Worm (Caenorhabditis elegans): ENCODE measurements around the gene C39E9.12.

C39E9.12 gene

DNA sequence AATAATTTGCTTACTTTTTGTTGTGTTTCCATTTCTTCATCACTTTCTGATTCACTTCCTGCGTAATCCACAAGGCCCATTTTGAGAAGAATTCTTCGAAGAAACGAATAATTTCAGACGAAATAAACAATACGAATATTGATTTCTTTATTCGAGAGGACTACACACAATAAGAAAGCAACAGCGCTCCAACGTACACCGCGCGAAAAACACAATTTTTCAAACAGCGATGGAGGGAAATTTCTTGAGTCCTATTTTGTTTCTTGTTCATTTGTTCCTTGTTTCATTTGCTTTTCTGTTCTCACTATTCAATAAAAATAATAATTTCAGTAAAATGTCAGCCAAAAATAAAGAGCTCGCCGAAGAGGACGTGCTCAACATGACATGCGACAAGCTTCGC lies at the start of gene C39E9.12, which contains the start of gene prcc-1:
Gene C39E9.12 (plus strand): TSS at position 331 of the 400 bp plus-strand sequence.
Gene prcc-1 (minus strand): TSS at position 119 of the 400 bp plus-strand sequence.
- TF ChIP-seq unc-62 (GFP tag; optimal IDR thresholded peaks at IDR 0.05): no peak

DNA sequence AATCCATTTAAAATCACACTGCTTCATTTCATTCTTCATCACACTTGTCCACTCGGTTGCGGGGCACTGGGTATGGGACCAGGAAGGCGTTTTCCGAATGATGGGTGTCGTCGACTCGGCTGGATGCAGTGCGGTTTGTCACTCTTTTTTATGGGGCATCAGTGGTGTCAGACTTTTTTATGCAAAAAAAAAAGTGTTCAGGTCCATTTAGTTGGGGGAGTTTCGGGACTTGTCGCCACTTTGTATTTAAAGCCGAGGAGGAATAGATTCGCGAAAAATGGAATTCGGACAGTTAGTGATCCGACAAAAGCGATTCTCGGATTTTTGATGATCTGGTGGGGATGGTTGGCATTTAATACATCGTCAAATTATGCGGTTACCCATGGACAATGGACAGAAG lies 48.8 kb upstream of the C39E9.12 start:
- no peak for TF ChIP-seq unc-62 (GFP tag; optimal IDR thresholded peaks at IDR 0.05)

DNA sequence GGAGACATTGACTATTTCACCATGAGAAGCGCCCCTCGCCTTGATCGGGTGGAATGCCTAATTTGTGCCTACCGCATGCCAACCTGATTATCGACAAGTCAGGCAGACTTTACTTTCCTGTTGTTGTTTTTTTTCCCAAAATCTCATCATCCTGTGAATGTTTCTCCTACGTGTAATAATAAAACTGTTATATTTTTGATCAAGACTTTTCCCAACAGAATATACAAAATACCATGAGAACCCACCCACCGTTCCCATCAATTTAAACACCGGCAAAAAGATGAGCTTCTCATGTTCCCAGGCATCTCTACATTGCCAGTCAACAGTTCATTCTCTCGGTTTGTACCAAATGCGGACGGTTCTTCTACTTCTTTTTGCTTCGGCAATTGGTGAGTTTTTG lies 47.0 kb upstream of the C39E9.12 start, which contains the start of gene scl-9:
Gene scl-9 (plus strand): TSS at position 301 of the 400 bp plus-strand sequence.
- TF ChIP-seq unc-62 (GFP tag; optimal IDR thresholded peaks at IDR 0.05): no peak

DNA sequence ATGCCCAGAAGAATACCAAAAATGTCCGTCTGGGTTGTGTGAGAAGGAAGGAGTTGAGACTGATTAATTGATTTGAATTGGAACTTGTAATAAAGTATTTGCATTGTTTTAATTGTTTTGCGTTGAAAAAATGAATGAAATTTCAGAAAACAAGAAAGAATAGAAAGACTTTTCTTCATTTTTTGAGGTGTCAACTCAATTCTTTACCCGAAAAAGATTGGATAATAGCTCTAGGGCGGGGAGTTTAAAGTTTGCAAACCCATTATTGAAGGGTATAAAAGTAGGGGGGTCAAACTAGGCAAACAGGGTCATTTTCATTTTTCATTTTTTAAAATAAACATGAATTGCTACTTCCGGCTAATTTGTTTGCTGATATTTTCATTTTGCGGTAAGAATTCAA lies 45.6 kb upstream of the C39E9.12 start, which contains the start of gene scl-10:
Gene scl-10 (plus strand): TSS at position 301 of the 400 bp plus-strand sequence.
- TF ChIP-seq unc-62 (GFP tag; optimal IDR thresholded peaks at IDR 0.05): no peak

DNA sequence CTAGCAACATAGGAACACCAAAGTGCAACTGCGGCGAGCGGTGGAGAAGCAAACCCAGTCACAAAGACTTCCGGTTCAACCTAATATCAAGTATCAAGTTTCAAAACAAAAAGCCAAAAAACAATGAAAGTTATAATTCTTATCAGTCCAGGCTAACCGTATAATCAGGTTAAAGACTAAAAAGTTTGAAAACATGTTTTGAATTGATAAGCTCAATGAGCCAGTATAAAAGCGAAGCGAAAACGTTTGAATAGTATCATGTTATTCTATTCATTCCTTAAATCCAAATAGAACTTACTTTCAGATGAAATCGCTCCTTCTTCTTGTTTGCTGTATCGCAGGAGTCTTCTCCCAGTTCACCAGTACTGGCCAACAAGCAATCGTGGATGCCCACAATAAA lies 42.7 kb upstream of the C39E9.12 start, which contains the start of gene scl-11:
Gene scl-11 (plus strand): TSS at position 301 of the 400 bp plus-strand sequence.
- no peak for TF ChIP-seq unc-62 (GFP tag; optimal IDR thresholded peaks at IDR 0.05)

DNA sequence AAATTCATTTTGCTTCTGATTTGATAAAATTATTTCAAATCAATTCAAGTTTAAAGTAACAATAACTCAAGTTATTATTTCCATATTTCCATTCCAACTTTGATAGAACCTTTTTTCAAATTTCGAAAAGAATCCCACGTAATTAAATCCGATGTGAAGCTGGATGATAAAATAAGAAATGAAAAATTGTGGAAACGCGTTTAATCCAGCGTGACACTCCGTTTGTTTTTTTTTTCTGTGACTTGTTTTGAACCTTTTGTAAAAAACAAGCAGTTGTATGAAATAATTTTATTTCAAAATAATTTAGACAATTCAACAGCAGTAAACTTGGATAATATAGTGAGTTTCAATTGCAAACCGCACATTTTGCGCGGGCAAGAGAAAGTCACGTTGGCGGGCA lies 41.2 kb upstream of the C39E9.12 start, which contains the start of gene F49E11.7:
Gene F49E11.7 (plus strand): TSS at position 301 of the 400 bp plus-strand sequence.
- no peak for TF ChIP-seq unc-62 (GFP tag; optimal IDR thresholded peaks at IDR 0.05)

DNA sequence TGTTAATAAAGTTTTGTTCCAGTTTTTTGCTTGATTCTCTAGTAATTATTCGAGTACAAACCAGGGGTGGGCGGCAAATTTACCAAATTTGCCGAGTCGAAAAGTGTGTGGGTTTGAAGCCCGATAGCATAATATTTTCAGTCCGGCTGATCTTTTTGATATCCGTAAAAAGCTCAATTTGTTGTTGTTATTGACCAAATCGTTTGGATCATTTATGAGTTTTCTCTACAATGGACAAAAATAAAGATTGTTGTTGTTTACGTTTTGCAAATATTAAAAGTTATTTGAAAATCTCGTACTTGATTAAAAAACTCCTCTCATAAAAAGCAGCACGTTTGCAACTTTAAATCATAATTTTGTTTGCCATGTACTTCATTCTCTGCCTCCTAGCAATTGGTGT lies 37.8 kb upstream of the C39E9.12 start, which contains the start of gene scl-1:
Gene scl-1 (plus strand): TSS at position 301 of the 400 bp plus-strand sequence.
- no peak for TF ChIP-seq unc-62 (GFP tag; optimal IDR thresholded peaks at IDR 0.05)

DNA sequence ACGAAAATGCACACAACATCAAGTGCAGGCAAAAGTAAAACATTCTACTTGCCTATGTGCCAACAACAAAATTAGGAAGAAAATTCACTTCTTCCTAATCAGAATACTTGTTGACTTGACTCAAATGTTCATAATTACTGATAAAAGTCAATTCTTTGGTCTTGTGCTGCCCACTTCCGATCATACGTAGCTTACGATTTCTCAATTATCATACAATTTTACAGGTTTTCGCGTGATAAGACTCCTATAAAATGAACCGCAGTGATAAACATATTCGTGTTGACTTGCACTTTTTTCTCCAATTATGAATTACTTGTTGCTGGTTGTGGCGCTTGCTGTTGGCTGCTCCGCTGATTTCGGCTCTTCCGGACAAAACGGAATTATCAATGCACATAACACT lies 36.4 kb upstream of the C39E9.12 start, which contains the start of gene scl-2:
Gene scl-2 (plus strand): TSS at position 293 of the 400 bp plus-strand sequence.
- TF ChIP-seq unc-62 (GFP tag; optimal IDR thresholded peaks at IDR 0.05): no peak

DNA sequence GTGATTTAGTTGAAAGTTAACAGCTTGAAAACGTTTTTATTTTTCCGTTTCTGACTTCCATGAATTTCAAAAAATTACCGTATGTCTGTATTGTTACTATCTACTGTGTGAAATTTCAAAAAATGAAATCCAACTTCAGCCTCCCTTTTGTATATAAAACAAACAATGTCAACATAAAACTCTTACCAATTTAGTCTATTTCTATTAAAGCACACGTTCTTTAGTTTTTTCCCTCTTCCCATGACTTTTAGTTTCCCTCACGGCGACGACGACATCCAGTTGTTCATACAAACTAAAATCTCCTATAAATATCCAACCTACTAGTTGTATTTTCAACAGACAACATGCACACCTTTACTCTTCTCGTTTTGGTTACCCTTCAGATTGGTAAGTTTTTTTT lies 34.5 kb upstream of the C39E9.12 start, which contains the start of gene scl-3:
Gene scl-3 (plus strand): TSS at position 301 of the 400 bp plus-strand sequence.
- no peak for TF ChIP-seq unc-62 (GFP tag; optimal IDR thresholded peaks at IDR 0.05)

DNA sequence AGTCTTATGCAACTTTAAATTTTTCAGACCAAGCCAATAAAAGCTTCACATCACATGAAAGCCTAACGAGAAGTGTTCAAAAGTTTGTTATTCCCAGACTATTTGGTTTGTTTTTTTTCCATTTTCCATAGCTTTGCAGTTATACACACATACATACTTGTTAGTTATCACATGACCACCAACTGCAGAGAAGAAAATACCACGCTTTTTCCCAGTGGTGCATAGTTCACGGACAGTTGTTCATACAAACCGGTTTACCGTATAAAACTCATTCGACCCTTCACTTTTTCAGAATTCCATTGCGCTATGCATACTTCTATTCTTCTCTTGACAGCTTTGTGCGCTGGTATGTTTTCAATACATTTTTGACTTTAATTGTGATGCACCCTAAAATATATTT lies 30.1 kb upstream of the C39E9.12 start, which contains the start of gene scl-5:
Gene scl-5 (plus strand): TSS at position 301 of the 400 bp plus-strand sequence.
- TF ChIP-seq unc-62 (GFP tag; optimal IDR thresholded peaks at IDR 0.05): no peak

DNA sequence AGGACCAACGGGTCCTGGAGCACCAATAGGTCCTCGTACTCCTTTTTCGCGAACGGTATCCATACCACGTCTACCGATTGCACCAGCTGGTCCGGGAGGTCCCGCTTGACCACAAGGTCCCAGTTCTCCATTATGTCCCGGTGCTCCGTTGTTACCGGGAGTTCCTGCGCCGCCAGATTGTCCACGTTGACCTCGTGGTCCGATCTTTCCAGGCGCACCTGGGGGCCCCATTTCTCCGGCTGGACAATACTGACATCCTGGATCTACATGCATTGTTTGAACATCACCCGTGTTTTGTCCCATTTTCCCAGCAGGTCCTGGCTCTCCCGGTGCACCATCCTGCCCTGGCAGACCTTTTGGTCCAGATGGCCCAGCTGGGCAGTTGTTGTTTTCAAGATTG lies 27.8 kb upstream of the C39E9.12 start:
- no peak for TF ChIP-seq unc-62 (GFP tag; optimal IDR thresholded peaks at IDR 0.05)

DNA sequence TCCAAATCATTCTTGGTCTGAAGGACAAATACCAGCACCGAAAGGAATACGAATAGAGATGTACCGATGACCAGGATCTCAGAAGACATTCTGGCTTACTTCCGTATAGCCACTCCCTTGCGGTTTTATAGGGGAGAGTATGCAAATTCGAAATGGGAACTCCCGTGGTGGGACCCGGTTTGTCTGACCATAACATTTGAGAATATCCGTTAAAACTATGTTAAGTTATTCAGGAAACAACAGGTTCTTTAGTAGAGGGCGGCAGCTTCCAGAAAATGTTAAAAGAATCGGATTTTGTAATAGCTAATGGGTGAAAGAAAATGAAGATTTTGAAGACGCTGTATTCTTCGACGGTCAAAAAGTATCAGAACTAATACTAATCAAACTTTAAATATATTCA lies 26.6 kb upstream of the C39E9.12 start, which contains the start of gene col-131:
Gene col-131 (minus strand): TSS at position 101 of the 400 bp plus-strand sequence.
- TF ChIP-seq unc-62 (GFP tag; optimal IDR thresholded peaks at IDR 0.05): no peak

DNA sequence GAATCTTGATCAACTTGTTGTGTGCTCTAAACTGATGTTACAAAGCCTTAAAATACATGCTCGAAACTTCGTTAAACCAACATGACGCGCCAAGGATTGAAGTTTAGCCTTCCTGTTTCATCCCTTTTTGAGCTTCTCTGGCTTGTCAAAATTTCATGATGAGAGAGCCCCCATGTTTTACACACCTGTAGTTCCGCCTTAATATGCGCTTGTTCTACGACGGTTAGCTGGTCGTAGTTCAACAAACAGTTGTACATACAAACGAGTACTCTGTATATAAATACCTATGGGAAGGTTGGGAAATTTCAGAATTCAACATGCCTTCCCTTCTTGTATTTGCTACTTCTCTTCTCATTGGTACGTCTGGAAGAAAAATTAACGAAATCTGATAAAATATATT lies 25.4 kb upstream of the C39E9.12 start, which contains the start of gene scl-6:
Gene scl-6 (plus strand): TSS at position 301 of the 400 bp plus-strand sequence.
- TF ChIP-seq unc-62 (GFP tag; optimal IDR thresholded peaks at IDR 0.05): no peak

DNA sequence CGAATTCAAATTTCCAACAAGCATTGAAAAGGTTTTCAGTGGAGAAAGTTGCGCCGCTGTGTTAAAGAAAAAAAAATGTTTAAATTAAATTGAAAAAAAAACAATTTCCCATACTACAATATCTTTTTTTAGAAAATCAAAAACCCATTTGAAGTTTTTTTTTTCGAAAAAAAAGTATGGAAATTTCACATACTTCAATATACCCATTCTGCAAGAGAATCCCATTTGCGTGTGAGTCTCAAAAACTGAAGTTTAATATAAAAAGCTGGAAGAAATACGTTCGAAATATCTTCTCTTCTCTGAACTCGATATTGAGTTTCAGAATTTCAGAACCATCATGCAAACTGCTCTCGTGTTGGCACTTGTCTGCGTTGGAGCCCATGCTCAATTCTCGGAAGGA lies 23.7 kb upstream of the C39E9.12 start, which contains the start of gene scl-7:
Gene scl-7 (plus strand): TSS at position 301 of the 400 bp plus-strand sequence.
- TF ChIP-seq unc-62 (GFP tag; optimal IDR thresholded peaks at IDR 0.05): no peak

DNA sequence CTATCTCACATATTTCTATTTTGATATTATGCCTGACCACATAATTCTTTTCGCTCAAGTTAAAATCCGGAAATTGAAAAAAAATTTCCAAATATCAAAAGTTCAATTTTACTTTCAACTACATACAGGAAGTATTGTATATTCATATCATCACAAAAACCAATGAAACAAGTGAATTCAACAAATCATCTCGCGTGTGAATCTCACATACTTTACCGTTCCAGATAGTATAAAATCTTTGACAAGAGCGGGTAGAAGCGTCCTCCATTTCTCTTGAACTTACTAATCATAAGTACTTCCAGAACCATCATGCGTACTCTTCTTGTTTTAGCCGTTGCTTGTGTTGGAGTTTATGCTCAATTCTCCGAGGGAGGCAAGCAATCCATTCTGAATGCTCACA lies 22.4 kb upstream of the C39E9.12 start, which contains the start of gene scl-8:
Gene scl-8 (plus strand): TSS at position 301 of the 400 bp plus-strand sequence.
- no peak for TF ChIP-seq unc-62 (GFP tag; optimal IDR thresholded peaks at IDR 0.05)

DNA sequence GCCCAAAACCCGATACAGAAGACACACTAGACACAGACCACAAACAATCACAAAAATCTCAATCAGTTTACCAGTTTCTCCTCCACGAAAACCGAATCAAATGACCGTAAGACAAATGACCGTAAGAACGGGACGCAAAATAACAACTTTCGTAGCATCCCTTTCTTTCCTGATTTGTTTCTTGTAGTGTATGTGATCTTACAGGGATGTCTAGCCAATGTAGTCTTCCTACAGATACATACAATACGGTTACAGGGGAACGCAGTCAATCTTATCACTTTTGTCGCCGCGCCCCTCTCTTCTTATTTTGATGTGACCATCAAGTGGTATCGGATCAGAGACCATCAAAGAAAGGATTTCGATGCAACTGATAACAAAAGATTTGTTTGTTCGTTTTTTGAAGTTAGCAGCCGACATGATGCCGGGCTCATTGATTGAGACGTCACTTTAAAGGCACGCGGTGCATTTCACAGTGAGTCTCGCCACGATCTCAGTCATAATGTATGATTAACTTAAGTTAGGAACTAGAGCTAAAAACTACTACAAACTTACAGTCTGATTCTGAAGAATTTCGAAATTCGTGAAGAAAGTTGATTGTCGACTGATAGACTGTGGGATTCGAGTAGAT lies 18.1 kb upstream of the C39E9.12 start:
- TF ChIP-seq unc-62 (GFP tag; optimal IDR thresholded peaks at IDR 0.05): no peak

DNA sequence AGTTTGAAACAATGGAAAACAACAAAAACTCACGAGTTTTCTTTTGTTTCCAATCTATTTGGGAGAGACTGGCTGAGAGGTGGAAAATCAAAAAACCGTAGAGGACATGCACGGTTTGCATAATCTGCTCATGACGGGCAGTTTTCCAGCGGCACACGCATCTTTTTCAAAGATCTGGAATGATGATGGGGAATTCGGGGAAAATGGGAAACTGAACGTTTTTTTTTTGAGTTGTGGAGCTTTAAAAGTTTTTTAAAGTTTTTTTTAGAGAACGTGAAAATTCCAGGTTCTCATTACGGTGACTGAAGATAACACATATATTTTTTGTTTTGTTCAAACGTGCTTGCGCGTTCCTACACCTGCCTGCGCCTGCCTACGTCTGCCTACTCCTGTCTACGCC lies 17.2 kb upstream of the C39E9.12 start, which contains the start of gene C39E9.7:
Gene C39E9.7 (minus strand): TSS at position 101 of the 400 bp plus-strand sequence.
- TF ChIP-seq unc-62 (GFP tag; optimal IDR thresholded peaks at IDR 0.05): no peak
